Fruit fly (Drosophila melanogaster) whole organism, adult: ENCODE measurements around the gene Usp10.

ENCODE experiments used
- Crg-1 ChIP-seq: fragments of 200-800 bp; sonication (Bioruptor generic); optimal IDR thresholded peaks from 2 replicates; lab custom pipeline; 2016; ENCODE audit warnings: missing biosample characterization, missing genetic modification characterization
- Mnt ChIP-seq: fragments of 200-800 bp; sonication (Bioruptor generic); optimal IDR thresholded peaks from 2 replicates; lab custom pipeline; 2016; ENCODE audit warnings: missing biosample characterization, mild to moderate bottlenecking, missing genetic modification characterization
- kay ChIP-seq: fragments of 200-800 bp; sonication (Bioruptor generic); peaks from one replicate; lab custom pipeline; 2016; ENCODE audit warnings: missing biosample characterization, missing genetic modification characterization, borderline replicate concordance
- ovo ChIP-seq: fragments of 200-800 bp; sonication (Bioruptor generic); optimal IDR thresholded peaks from 2 replicates; lab custom pipeline; 2016; ENCODE audit warnings: missing biosample characterization, missing genetic modification characterization
- pad ChIP-seq: fragments of 200-800 bp; sonication (Bioruptor generic); optimal IDR thresholded peaks from 3 replicates; lab custom pipeline; 2017; ENCODE audit warnings: missing biosample characterization, missing genetic modification characterization, mild to moderate bottlenecking, moderate library complexity, missing genetic modification reagents

DNA sequence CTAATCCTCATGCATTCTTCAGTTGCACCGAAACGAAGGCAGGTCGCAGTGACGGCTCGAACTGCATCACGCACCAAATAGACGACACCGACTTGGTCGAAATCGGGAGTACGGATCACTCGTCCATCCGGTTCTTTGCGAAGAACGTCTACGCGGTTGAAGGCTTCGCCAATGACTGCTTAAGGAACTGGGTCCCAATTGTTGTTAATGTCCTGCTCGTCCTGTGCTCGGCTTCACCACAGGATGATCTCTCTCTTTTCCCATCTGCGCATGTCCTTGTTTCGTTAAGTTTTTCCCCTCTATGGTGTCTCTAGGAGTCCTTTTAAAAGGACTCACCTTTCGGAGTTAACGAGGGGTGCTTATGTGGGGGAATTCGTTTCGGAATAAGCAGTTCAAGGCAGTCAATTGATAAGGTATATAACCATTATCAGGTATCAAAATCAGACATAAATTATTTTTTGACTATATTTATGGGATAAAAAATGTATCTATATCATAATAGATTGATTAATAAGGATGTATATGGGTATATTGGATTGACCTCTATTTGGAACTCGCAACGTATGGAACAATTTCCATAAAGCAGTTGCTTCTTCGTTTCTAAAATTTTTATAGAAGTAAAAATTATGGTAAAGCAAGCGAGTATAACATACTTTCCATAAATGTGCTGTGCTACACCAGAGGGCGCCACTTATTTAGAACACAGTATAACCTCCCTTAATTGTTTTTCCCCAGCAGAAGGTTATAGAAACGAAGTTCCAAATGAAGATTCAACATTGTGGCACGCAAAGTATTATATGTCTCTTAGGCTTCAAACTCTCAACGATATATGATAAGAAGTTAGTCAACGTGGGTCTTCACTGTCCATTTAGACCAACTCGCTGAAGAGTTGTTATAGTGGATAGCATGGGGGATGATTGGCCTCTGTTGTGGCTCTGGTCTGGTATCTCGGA lies 14.4 kb upstream of the Usp10 start, which contains the start of gene dpr20:
- TF ChIP-seq ovo (GFP tag; lab: Kevin White, UChicago) (no peak), kay (GFP tag; lab: Kevin White, UChicago) (no peak), Mnt (peak; percentile 8), pad (GFP tag; lab: Kevin White, UChicago) (peak; percentile 92), Crg-1 (no peak)
